Fruit fly (Drosophila melanogaster) whole organism, embryonic: ENCODE data around the gene CG8159.

Experiments used
- Awh ChIP-seq: fragments of 200-800 bp; sonication (Bioruptor generic); IDR thresholded peaks from 2 replicates; pipeline ENCODE4, ENCODE4 v1.3.6; 2022; ENCODE audit warnings: missing biosample characterization, missing genetic modification characterization
- BtbVII ChIP-seq: fragments of 200-800 bp; sonication (Bioruptor generic); optimal IDR thresholded peaks from 3 replicates; lab custom pipeline; 2017; ENCODE audit warnings: missing biosample characterization, mild to moderate bottlenecking, missing genetic modification characterization
- CG10147 ChIP-seq: fragments of 200-800 bp; sonication (Bioruptor generic); optimal IDR thresholded peaks from 2 replicates; lab custom pipeline; 2019; ENCODE audit warnings: missing biosample characterization, mild to moderate bottlenecking, missing genetic modification characterization, moderate library complexity
- CG11504 ChIP-seq: fragments of 200-800 bp; sonication (Bioruptor generic); optimal IDR thresholded peaks from 3 replicates; lab custom pipeline; 2019; ENCODE audit warnings: missing biosample characterization, mild to moderate bottlenecking, missing genetic modification characterization, moderate library complexity
- CG12155 ChIP-seq: fragments of 200-800 bp; sonication (Bioruptor generic); optimal IDR thresholded peaks from 3 replicates; lab custom pipeline; 2016; ENCODE audit warnings: missing biosample characterization, missing genetic modification characterization
- CG12659 ChIP-seq: fragments of 200-800 bp; sonication (Bioruptor generic); optimal IDR thresholded peaks from 3 replicates; lab custom pipeline; 2017; ENCODE audit warnings: mild to moderate bottlenecking, missing biosample characterization, missing genetic modification reagents, missing genetic modification characterization
- CG13123 ChIP-seq: fragments of 200-800 bp; sonication (Bioruptor generic); optimal IDR thresholded peaks from 2 replicates; lab custom pipeline; 2016; ENCODE audit warnings: missing biosample characterization, missing genetic modification characterization
- CG13287 ChIP-seq: fragments of 200-800 bp; sonication (Bioruptor generic); IDR thresholded peaks from 2 replicates; pipeline ENCODE4 v1.3.6; 2022; ENCODE audit warnings: missing biosample characterization, missing genetic modification characterization; ENCODE audit not compliant: partially characterized antibody
- CG15514 ChIP-seq: fragments of 200-800 bp; sonication (Bioruptor generic); optimal IDR thresholded peaks from 3 replicates; lab custom pipeline; 2017; ENCODE audit warnings: missing biosample characterization, missing genetic modification characterization, mild to moderate bottlenecking, moderate library complexity, missing genetic modification reagents
- CG2875 ChIP-seq: fragments of 200-800 bp; sonication (Bioruptor generic); optimal IDR thresholded peaks from 2 replicates; lab custom pipeline; 2017; ENCODE audit warnings: missing biosample characterization, mild to moderate bottlenecking, missing genetic modification characterization, missing genetic modification reagents
- CG33213 ChIP-seq: fragments of 200-800 bp; sonication (Bioruptor generic); optimal IDR thresholded peaks from 3 replicates; lab custom pipeline; 2016; ENCODE audit warnings: missing biosample characterization, missing genetic modification characterization
- CG3995 ChIP-seq: fragments of 200-800 bp; sonication (Bioruptor generic); optimal IDR thresholded peaks from 3 replicates; lab custom pipeline; 2016; ENCODE audit warnings: missing biosample characterization, missing genetic modification characterization
- CG4404 ChIP-seq: fragments of 200-800 bp; sonication (Bioruptor generic); IDR thresholded peaks from 2 replicates; pipeline ENCODE4 v1.3.6; 2022; ENCODE audit warnings: missing biosample characterization, missing genetic modification characterization
- CG7839 ChIP-seq: fragments of 200-800 bp; sonication (Bioruptor generic); optimal IDR thresholded peaks from 3 replicates; lab custom pipeline; 2018; ENCODE audit warnings: missing biosample characterization, mild to moderate bottlenecking, missing genetic modification characterization, moderate library complexity
- CG8359 ChIP-seq: fragments of 200-800 bp; sonication (Bioruptor generic); optimal IDR thresholded peaks from 2 replicates; lab custom pipeline; 2017; ENCODE audit warnings: missing biosample characterization, mild to moderate bottlenecking, missing genetic modification characterization, borderline replicate concordance
- Camta ChIP-seq: fragments of 200-800 bp; sonication (Bioruptor generic); optimal IDR thresholded peaks from 2 replicates; lab custom pipeline; 2016; ENCODE audit warnings: missing biosample characterization, missing genetic modification characterization
- Dbx ChIP-seq: fragments of 200-800 bp; sonication (Bioruptor generic); IDR thresholded peaks from 3 replicates; pipeline ENCODE4 v1.3.6; 2022; ENCODE audit warnings: missing biosample characterization, missing genetic modification characterization
- H15 ChIP-seq: fragments of 200-800 bp; sonication (Bioruptor generic); IDR thresholded peaks from 3 replicates; pipeline ENCODE4 v1.3.6; 2022; ENCODE audit warnings: missing biosample characterization, missing genetic modification characterization
- Mrtf ChIP-seq: fragments of 200-800 bp; sonication (Bioruptor generic); IDR thresholded peaks from 3 replicates; pipeline ENCODE4 v1.3.6; 2022; ENCODE audit warnings: missing biosample characterization, missing genetic modification characterization
- Nf-YB ChIP-seq: fragments of 200-800 bp; sonication (Bioruptor generic); optimal IDR thresholded peaks from 3 replicates; lab custom pipeline; 2019; ENCODE audit warnings: missing biosample characterization, mild to moderate bottlenecking, missing genetic modification characterization, moderate library complexity
- Vsx1 ChIP-seq: fragments of 200-800 bp; sonication (Bioruptor generic); optimal IDR thresholded peaks from 2 replicates; lab custom pipeline; 2017; ENCODE audit warnings: missing biosample characterization, mild to moderate bottlenecking, missing genetic modification characterization, missing genetic modification reagents
- al ChIP-seq: fragments of 200-800 bp; sonication (Bioruptor generic); IDR thresholded peaks from 2 replicates; pipeline ENCODE4 v1.3.6; 2022; ENCODE audit warnings: missing biosample characterization, missing genetic modification characterization
- ato ChIP-seq: fragments of 200-800 bp; sonication (Bioruptor generic); IDR thresholded peaks from 2 replicates; pipeline ENCODE4 v1.3.6; 2022; ENCODE audit warnings: missing biosample characterization, missing genetic modification characterization; ENCODE audit not compliant: partially characterized antibody
- bowl ChIP-seq: fragments of 200-800 bp; sonication (Bioruptor generic); IDR thresholded peaks from 2 replicates; pipeline ENCODE4 v1.3.6; 2022; ENCODE audit warnings: missing biosample characterization, missing genetic modification characterization
- ci ChIP-seq: fragments of 200-800 bp; sonication (Bioruptor generic); IDR thresholded peaks from 3 replicates; pipeline ENCODE4 v1.3.6; 2022; ENCODE audit warnings: missing biosample characterization, missing genetic modification characterization
- crol ChIP-seq: fragments of 200-800 bp; sonication (Bioruptor generic); IDR thresholded peaks from 2 replicates; pipeline ENCODE4 v1.3.6; 2022; ENCODE audit warnings: missing biosample characterization, missing genetic modification characterization
- da ChIP-seq: fragments of 200-800 bp; sonication (Bioruptor generic); optimal IDR thresholded peaks from 2 replicates; lab custom pipeline; 2016; ENCODE audit warnings: missing biosample characterization, missing genetic modification characterization
- dan ChIP-seq: fragments of 200-800 bp; sonication (Bioruptor generic); IDR thresholded peaks from 2 replicates; pipeline ENCODE4 v1.3.6; 2022; ENCODE audit warnings: missing biosample characterization, missing genetic modification characterization
- dimm ChIP-seq: fragments of 200-800 bp; sonication (Bioruptor generic); IDR thresholded peaks from 2 replicates; pipeline ENCODE4 v1.3.6; 2022; ENCODE audit warnings: missing biosample characterization, missing genetic modification characterization
- dpn ChIP-seq, 2 experiments: fragments of 200-800 bp; sonication (Bioruptor generic); optimal IDR thresholded peaks; 3 replicates each; lab custom pipeline; 2016; ENCODE audit warnings: missing biosample characterization in 2 of 2, missing genetic modification characterization in 2 of 2
- en ChIP-seq: fragments of 200-800 bp; sonication (Bioruptor generic); optimal IDR thresholded peaks from 2 replicates; lab custom pipeline; 2016; ENCODE audit warnings: missing biosample characterization, missing genetic modification characterization
- fru ChIP-seq: fragments of >200 bp; optimal IDR thresholded peaks from 2 replicates; lab custom pipeline; 2017
- gem ChIP-seq: fragments of 200-800 bp; sonication (Bioruptor generic); optimal IDR thresholded peaks from 2 replicates; lab custom pipeline; 2019; ENCODE audit warnings: missing biosample characterization, mild to moderate bottlenecking, missing genetic modification characterization, moderate library complexity
- gfzf ChIP-seq: fragments of 200-800 bp; sonication (Bioruptor generic); optimal IDR thresholded peaks from 2 replicates; lab custom pipeline; 2016; ENCODE audit warnings: missing biosample characterization, mild to moderate bottlenecking, missing genetic modification characterization, moderate library complexity
- gro ChIP-seq: fragments of 200-800 bp; sonication (Bioruptor generic); optimal IDR thresholded peaks from 2 replicates; lab custom pipeline; 2016; ENCODE audit warnings: missing biosample characterization, missing genetic modification characterization
- hb ChIP-seq: fragments of 200-800 bp; sonication (Bioruptor generic); IDR thresholded peaks from 3 replicates; pipeline ENCODE4 v1.3.6; 2022; ENCODE audit warnings: missing biosample characterization, missing genetic modification characterization; ENCODE audit not compliant: partially characterized antibody
- kni ChIP-seq: fragments of 200-800 bp; sonication (Bioruptor generic); optimal IDR thresholded peaks from 3 replicates; lab custom pipeline; 2017; ENCODE audit warnings: mild to moderate bottlenecking, missing biosample characterization, missing genetic modification reagents, missing genetic modification characterization
- lola ChIP-seq, 3 experiments: fragments of >200 bp in 2 of 3; fragments of 200-800 bp in 1 of 3; sonication (Bioruptor generic) in 1 of 3; optimal IDR thresholded peaks; 2 replicates each; lab custom pipeline; 2017 to 2019; ENCODE audit warnings: missing biosample characterization in 3 of 3, missing genetic modification characterization in 3 of 3, mild to moderate bottlenecking in 1 of 3, moderate library complexity in 1 of 3
- mam ChIP-seq: fragments of 200-800 bp; sonication (Bioruptor generic); optimal IDR thresholded peaks from 3 replicates; lab custom pipeline; 2016; ENCODE audit warnings: missing biosample characterization, missing genetic modification characterization
- pros ChIP-seq: fragments of 200-800 bp; sonication (Bioruptor generic); optimal IDR thresholded peaks from 3 replicates; lab custom pipeline; 2019; ENCODE audit warnings: missing biosample characterization, mild to moderate bottlenecking, missing genetic modification characterization, moderate library complexity
- psq ChIP-seq: fragments of 200-800 bp; sonication (Bioruptor generic); optimal IDR thresholded peaks from 2 replicates; lab custom pipeline; 2017; ENCODE audit warnings: missing biosample characterization, missing genetic modification characterization
- ro ChIP-seq: fragments of 200-800 bp; sonication (Bioruptor generic); IDR thresholded peaks from 2 replicates; pipeline ENCODE4 v1.3.6; 2022; ENCODE audit warnings: missing biosample characterization, missing genetic modification characterization
- sc ChIP-seq, 3 experiments: fragments of >200 bp in 2 of 3; fragments of 200-800 bp in 1 of 3; sonication (Bioruptor generic) in 1 of 3; optimal IDR thresholded peaks; 2 replicates in 2 of 3; 3 replicates in 1 of 3; lab custom pipeline; 2017; ENCODE audit warnings: mild to moderate bottlenecking in 1 of 3, missing biosample characterization in 1 of 3, missing genetic modification characterization in 1 of 3, missing genetic modification reagents in 1 of 3
- sd ChIP-seq: fragments of 200-800 bp; sonication (Bioruptor generic); optimal IDR thresholded peaks from 3 replicates; lab custom pipeline; 2018; ENCODE audit warnings: missing biosample characterization, mild to moderate bottlenecking, missing genetic modification characterization, moderate library complexity
- sens ChIP-seq: fragments of 200-800 bp; sonication (Bioruptor generic); peaks from one replicate; lab custom pipeline; 2016; ENCODE audit warnings: missing biosample characterization, missing genetic modification characterization
- sim ChIP-seq: fragments of 200-800 bp; sonication (Bioruptor generic); IDR thresholded peaks from 2 replicates; pipeline ENCODE4 v1.3.6; 2022; ENCODE audit warnings: missing biosample characterization, missing genetic modification characterization
- stc ChIP-seq: fragments of 200-800 bp; sonication (Bioruptor generic); IDR thresholded peaks from 2 replicates; pipeline ENCODE4 v1.3.6; 2022; ENCODE audit warnings: missing biosample characterization, missing genetic modification characterization
- sug ChIP-seq: fragments of 200-800 bp; optimal IDR thresholded peaks from 2 replicates; lab custom pipeline; 2019; ENCODE audit warnings: missing biosample characterization, mild to moderate bottlenecking, missing genetic modification characterization, moderate library complexity
- tio ChIP-seq: fragments of 200-800 bp; sonication (Bioruptor generic); optimal IDR thresholded peaks from 2 replicates; lab custom pipeline; 2017; ENCODE audit warnings: missing biosample characterization, missing genetic modification characterization, inconsistent platforms
- tx ChIP-seq: fragments of 200-800 bp; sonication (Bioruptor generic); optimal IDR thresholded peaks from 2 replicates; lab custom pipeline; 2016; ENCODE audit warnings: missing biosample characterization, missing genetic modification characterization

Gene CG8159

dm6 chr3R:8711890-8712449 lies 14.7 kb upstream of the CG8159 start (continued):
- TF ChIP-seq mam (no peak), dan (GFP tag; lab: Robert Waterston, UW) (no peak), Mrtf (GFP tag; lab: Robert Waterston, UW) (no peak), CG15514 (GFP tag; lab: Kevin White, UChicago) (no peak), pros (no peak), Vsx1 (GFP tag; lab: Kevin White, UChicago) (peak; percentile 60), ci (peak; percentile 35; the same call in 2 of the 3 replicates), da (no peak), CG12155 (GFP tag; lab: Kevin White, UChicago) (no peak), gfzf (GFP tag; lab: Kevin White, UChicago) (no peak), sd (tag; lab: Kevin White, UChicago) (peak; percentile 16), sim (GFP tag; lab: Robert Waterston, UW) (no peak), gem (tag; lab: Kevin White, UChicago) (peak; percentile 50), tio (GFP tag; lab: Kevin White, UChicago) (no peak), CG4404 (GFP tag; lab: Robert Waterston, UW) (no peak), lola (GFP tag; optimal IDR thresholded peaks at IDR 0.05; lab: Kevin White, UChicago) (no peak), en (GFP tag; lab: Kevin White, UChicago) (no peak), gro (no peak), CG12659 (GFP tag; lab: Kevin White, UChicago) (no peak), sens (GFP tag; lab: Kevin White, UChicago) (no peak), CG2875 (GFP tag; lab: Kevin White, UChicago) (no peak), hb (GFP tag; lab: Robert Waterston, UW) (no peak), tx (no peak), ato (GFP tag; lab: Robert Waterston, UW) (no peak), psq (GFP tag; lab: Kevin White, UChicago) (no peak), dimm (GFP tag; lab: Robert Waterston, UW) (no peak), sug (tag; lab: Kevin White, UChicago) (peak; percentile 11), Camta (GFP tag; lab: Kevin White, UChicago) (no peak), ro (GFP tag; lab: Robert Waterston, UW) (no peak), CG11504 (peak; percentile 49), crol (GFP tag; lab: Robert Waterston, UW) (no peak), CG8359 (GFP tag; lab: Kevin White, UChicago) (no peak), Dbx (GFP tag; lab: Robert Waterston, UW) (no peak), fru (lab: Kevin White, UChicago) (no peak), CG7839 (peak; percentile 24), dpn (GFP tag; optimal IDR thresholded peaks at IDR 0.05; lab: Kevin White, UChicago) (peak in 1 of 2 experiments; percentile 27), CG13287 (GFP tag; lab: Robert Waterston, UW) (no peak), H15 (GFP tag; lab: Robert Waterston, UW) (no peak), Nf-YB (no peak), bowl (GFP tag; lab: Robert Waterston, UW) (0 out of 2 replicates have a peak, but pooled peaks have one; percentile 12), stc (GFP tag; lab: Robert Waterston, UW) (no peak), Awh (no peak), BtbVII (GFP tag; lab: Kevin White, UChicago) (no peak), CG3995 (no peak), CG10147 (GFP tag; lab: Kevin White, UChicago) (no peak), sc (optimal IDR thresholded peaks at IDR 0.05; lab: Kevin White, UChicago) (no peak), sc (GFP tag; optimal IDR thresholded peaks at IDR 0.05; lab: Kevin White, UChicago) (no peak), CG13123 (no peak), CG33213 (no peak), kni (GFP tag; lab: Kevin White, UChicago) (no peak), al (GFP tag; lab: Robert Waterston, UW) (no peak)
